Fruit fly (Drosophila melanogaster) whole organism, pupa: Measurements from ENCODE around the gene Bro.

ENCODE experiments used
- CG13204 ChIP-seq: fragments of 200-800 bp; sonication (Bioruptor generic); optimal IDR thresholded peaks from 2 replicates; lab custom pipeline; 2018; ENCODE audit warnings: missing biosample characterization, mild to moderate bottlenecking, missing genetic modification characterization, moderate library complexity
- CG15710 ChIP-seq: fragments of 200-800 bp; sonication (Bioruptor generic); optimal IDR thresholded peaks from 2 replicates; lab custom pipeline; 2018; ENCODE audit warnings: missing biosample characterization, mild to moderate bottlenecking, missing genetic modification characterization, moderate library complexity
- CG32121 ChIP-seq: fragments of 200-800 bp; sonication (Bioruptor generic); IDR thresholded peaks from 2 replicates; pipeline ENCODE4 v1.3.6; 2022; ENCODE audit warnings: missing biosample characterization, missing genetic modification characterization
- CG8159 ChIP-seq: fragments of 200-800 bp; sonication (Bioruptor generic); optimal IDR thresholded peaks from 3 replicates; lab custom pipeline; 2018; ENCODE audit warnings: missing biosample characterization, mild to moderate bottlenecking, missing genetic modification characterization, moderate library complexity
- CG8301 ChIP-seq: fragments of 200-800 bp; sonication (Bioruptor generic); optimal IDR thresholded peaks from 2 replicates; lab custom pipeline; 2018; ENCODE audit warnings: missing biosample characterization, mild to moderate bottlenecking, missing genetic modification characterization
- CG9948 ChIP-seq: fragments of 200-800 bp; sonication (Bioruptor generic); optimal IDR thresholded peaks from 2 replicates; lab custom pipeline; 2018; ENCODE audit warnings: missing biosample characterization, mild to moderate bottlenecking, missing genetic modification characterization, moderate library complexity
- EcR ChIP-seq: fragments of 200-800 bp; sonication (Bioruptor generic); optimal IDR thresholded peaks from 3 replicates; lab custom pipeline; 2019; ENCODE audit warnings: missing biosample characterization, missing genetic modification characterization, mild to moderate bottlenecking, moderate library complexity, missing genetic modification reagents
- Pif1A ChIP-seq: fragments of 200-800 bp; sonication (Bioruptor generic); optimal IDR thresholded peaks from 3 replicates; lab custom pipeline; 2016; ENCODE audit warnings: missing biosample characterization, missing genetic modification characterization
- Pif1B ChIP-seq: fragments of 200-800 bp; sonication (Bioruptor generic); optimal IDR thresholded peaks from 3 replicates; lab custom pipeline; 2016; ENCODE audit warnings: missing biosample characterization, missing genetic modification characterization
- Snoo ChIP-seq: fragments of 200-800 bp; sonication (Bioruptor generic); optimal IDR thresholded peaks from 3 replicates; lab custom pipeline; 2017; ENCODE audit warnings: missing biosample characterization, mild to moderate bottlenecking, missing genetic modification characterization, inconsistent platforms
- fd96Ca ChIP-seq: fragments of 200-800 bp; sonication (Bioruptor generic); IDR thresholded peaks from 3 replicates; pipeline ENCODE4 v1.3.6; 2022; ENCODE audit warnings: missing biosample characterization, missing genetic modification characterization
- gl ChIP-seq: fragments of 200-800 bp; sonication (Bioruptor generic); optimal IDR thresholded peaks from 2 replicates; lab custom pipeline; 2018; ENCODE audit warnings: missing biosample characterization, mild to moderate bottlenecking, missing genetic modification characterization
- rn ChIP-seq: fragments of 200-800 bp; sonication (Bioruptor generic); IDR thresholded peaks from 2 replicates; pipeline ENCODE4 v1.3.6; 2022; ENCODE audit warnings: missing biosample characterization, missing genetic modification characterization

dm6 chr3L:1636886-1637285, 10.8 kb upstream of the Bro start:
- no peak for TF ChIP-seq Pif1A (GFP tag; lab: Kevin White, UChicago)
- no peak for TF ChIP-seq Pif1B (GFP tag; lab: Kevin White, UChicago)
- no peak for TF ChIP-seq CG9948 (tag; lab: Kevin White, UChicago)
- TF ChIP-seq CG8159 = no peak
- no peak for TF ChIP-seq CG32121
- TF ChIP-seq EcR (GFP tag; lab: Kevin White, UChicago) = no peak
- no peak for TF ChIP-seq CG8301 (tag; lab: Kevin White, UChicago)
- no peak for TF ChIP-seq gl (tag; lab: Kevin White, UChicago)
- TF ChIP-seq fd96Ca (GFP tag; lab: Robert Waterston, UW) = no peak
- no peak for TF ChIP-seq CG13204 (GFP tag; lab: Kevin White, UChicago)
- TF ChIP-seq rn (GFP tag; lab: Robert Waterston, UW) = no peak
- no peak for TF ChIP-seq Snoo (tag; lab: Kevin White, UChicago)
- TF ChIP-seq CG15710 (tag; lab: Kevin White, UChicago) = no peak
